Fruit fly (Drosophila melanogaster): ENCODE measurements around the gene Smn.

The Smn gene

DNA sequence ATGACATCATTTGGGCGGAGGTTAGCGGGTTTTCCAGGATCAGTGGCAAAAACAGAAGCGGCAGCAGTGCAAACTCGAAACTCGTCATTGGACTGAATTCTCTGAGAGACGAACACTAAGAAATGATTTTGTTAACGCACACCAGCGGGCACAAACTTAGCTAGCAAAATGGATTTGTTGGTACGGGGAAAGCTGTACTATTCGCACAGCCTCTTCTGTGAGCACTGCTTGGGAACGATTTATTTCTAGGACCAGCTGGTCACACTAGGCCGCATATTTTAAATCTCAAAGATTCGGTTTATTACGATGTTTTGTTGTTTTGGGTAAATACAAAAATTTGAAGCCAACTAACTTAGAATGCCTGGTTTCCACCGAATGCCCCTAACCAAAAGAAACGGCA is 27.8 kb upstream of the Smn start, which contains the start of gene CG4098 (continued):
- TF ChIP-seq sens-2 (GFP tag; IDR thresholded peaks at IDR 0.05): no peak
- TF ChIP-seq Pdp1 (GFP tag; optimal IDR thresholded peaks at IDR 0.05): peak; percentile 63 to 65
- TF ChIP-seq CG11093 (GFP tag; IDR thresholded peaks at IDR 0.05): no peak
- TF ChIP-seq CG3847 (GFP tag; IDR thresholded peaks at IDR 0.05): peak; percentile 93
- TF ChIP-seq CG14667 (GFP tag; IDR thresholded peaks at IDR 0.05): peak; percentile 71; the same call in 1 of the 2 replicates
- TF ChIP-seq hbn (GFP tag; IDR thresholded peaks at IDR 0.05; ENCODE audit: partially characterized antibody): peak; percentile 21; the same call in 1 of the 2 replicates
- peak; percentile 55 for TF ChIP-seq Dip3 (GFP tag; optimal IDR thresholded peaks at IDR 0.05)
- no peak for TF ChIP-seq slp2 (GFP tag; optimal IDR thresholded peaks at IDR 0.05)
- TF ChIP-seq HLH4C (GFP tag; IDR thresholded peaks at IDR 0.05; ENCODE audit: partially characterized antibody): no peak
- TF ChIP-seq ERR (GFP tag; optimal IDR thresholded peaks at IDR 0.05): peak; percentile 39
- no peak for TF ChIP-seq CG15011 (GFP tag; optimal IDR thresholded peaks at IDR 0.05)
- TF ChIP-seq jing (GFP tag; optimal IDR thresholded peaks at IDR 0.05): no peak
- no peak for TF ChIP-seq dati (GFP tag; IDR thresholded peaks at IDR 0.05)
- no peak for TF ChIP-seq Neu2 (GFP tag; optimal IDR thresholded peaks at IDR 0.05; ENCODE audit: borderline replicate concordance)
- peak; percentile 20 for TF ChIP-seq PHDP (tag; optimal IDR thresholded peaks at IDR 0.05)
- TF ChIP-seq Meics (GFP tag; optimal IDR thresholded peaks at IDR 0.05): peak; percentile 69
- TF ChIP-seq amos (GFP tag; IDR thresholded peaks at IDR 0.05; ENCODE audit: partially characterized antibody): no peak; the same call in 1 of the 2 replicates
- TF ChIP-seq zfh1 (GFP tag; IDR thresholded peaks at IDR 0.05): peak; percentile 81
- peak; percentile 55 for TF ChIP-seq caup (GFP tag; optimal IDR thresholded peaks at IDR 0.05; ENCODE audit: severe bottlenecking)
- TF ChIP-seq Dll (GFP tag; IDR thresholded peaks at IDR 0.05; ENCODE audit: partially characterized antibody): 0 out of 4 replicates have a peak, but pooled peaks have one; percentile 29
- no peak for TF ChIP-seq CG4424 (GFP tag; optimal IDR thresholded peaks at IDR 0.05)
- TF ChIP-seq CG8281 (tag; optimal IDR thresholded peaks at IDR 0.05): no peak
- peak in 1 of 2 experiments; percentile 47 for TF ChIP-seq bsh (GFP tag; optimal IDR thresholded peaks at IDR 0.05)
- TF ChIP-seq CG7928 (GFP tag; optimal IDR thresholded peaks at IDR 0.05): peak; percentile 35
- peak; percentile 40 for TF ChIP-seq B-H2 (GFP tag; optimal IDR thresholded peaks at IDR 0.05)
- TF ChIP-seq dmrt99B (tag; optimal IDR thresholded peaks at IDR 0.05): peak; percentile 31
- peak; percentile 39; the same call in 1 of the 2 replicates for TF ChIP-seq Awh (GFP tag; IDR thresholded peaks at IDR 0.05)
- TF ChIP-seq CG7745 (tag; optimal IDR thresholded peaks at IDR 0.05): no peak
- no peak for TF ChIP-seq trem (tag; optimal IDR thresholded peaks at IDR 0.05)
- peak; percentile 24 for TF ChIP-seq CG12071 (GFP tag; optimal IDR thresholded peaks at IDR 0.05)
- TF ChIP-seq ase (GFP tag; IDR thresholded peaks at IDR 0.05): peak; percentile 53; the same call in 2 of the 3 replicates
- peak; percentile 68 for TF ChIP-seq CG7786 (GFP tag; optimal IDR thresholded peaks at IDR 0.05)
- TF ChIP-seq CG10979 (tag; optimal IDR thresholded peaks at IDR 0.05): peak; percentile 34
- TF ChIP-seq Fer2 (tag; optimal IDR thresholded peaks at IDR 0.05): peak; percentile 9
- no peak for TF ChIP-seq Hey (tag; optimal IDR thresholded peaks at IDR 0.05)
- TF ChIP-seq fd102C (GFP tag; optimal IDR thresholded peaks at IDR 0.05): no peak
- no peak for TF ChIP-seq zen2 (GFP tag; IDR thresholded peaks at IDR 0.05; ENCODE audit: partially characterized antibody)
- TF ChIP-seq CG15601 (tag; optimal IDR thresholded peaks at IDR 0.05): no peak
- peak; percentile 52; the same call in 1 of the 2 replicates for TF ChIP-seq E2f1 (GFP tag; IDR thresholded peaks at IDR 0.05)
- TF ChIP-seq Xbp1 (GFP tag; optimal IDR thresholded peaks at IDR 0.05): peak; percentile 80
- TF ChIP-seq Adf1 (GFP tag; IDR thresholded peaks at IDR 0.05): peak; percentile 27; the same call in 1 of the 2 replicates
- TF ChIP-seq mld (GFP tag; IDR thresholded peaks at IDR 0.05; ENCODE audit: partially characterized antibody): no peak
- no peak for TF ChIP-seq trh (GFP tag; optimal IDR thresholded peaks at IDR 0.05)
- no peak for TF ChIP-seq gsb (GFP tag; IDR thresholded peaks at IDR 0.05)
- TF ChIP-seq Hr78 (GFP tag; optimal IDR thresholded peaks at IDR 0.05): no peak
- no peak for TF ChIP-seq Hand (GFP tag; optimal IDR thresholded peaks at IDR 0.05)
- no peak for TF ChIP-seq tup (GFP tag; optimal IDR thresholded peaks at IDR 0.05)
- TF ChIP-seq hkb (optimal IDR thresholded peaks at IDR 0.05): no peak
- TF ChIP-seq hkb (GFP tag; IDR thresholded peaks at IDR 0.05): 0 out of 2 replicates have a peak, but pooled peaks have one; percentile 34

Data from whole organism, embryonic.